Fruit fly (Drosophila melanogaster) whole organism, adult: ENCODE measurements around the gene CG11586.
A peak's percentile ranks its signal among the peaks of the same experiment; 100 is the strongest.

Source experiments
- CG11617 ChIP-seq: fragments of 200-800 bp; sonication (Bioruptor generic); optimal IDR thresholded peaks from 2 replicates; lab custom pipeline; 2017; ENCODE audit warnings: mild to moderate bottlenecking, missing biosample characterization, missing genetic modification reagents, missing genetic modification characterization
- CG12768 ChIP-seq: fragments of 200-800 bp; sonication (Bioruptor generic); optimal IDR thresholded peaks from 2 replicates; lab custom pipeline; 2017; ENCODE audit warnings: missing biosample characterization, missing genetic modification characterization, mild to moderate bottlenecking, moderate library complexity, missing genetic modification reagents
- CG14711 ChIP-seq: fragments of 200-800 bp; sonication (Bioruptor generic); optimal IDR thresholded peaks from 2 replicates; lab custom pipeline; 2018; ENCODE audit warnings: missing biosample characterization, mild to moderate bottlenecking, missing genetic modification characterization, moderate library complexity
- CG1620 ChIP-seq: fragments of 200-800 bp; sonication (Bioruptor generic); optimal IDR thresholded peaks from 2 replicates; lab custom pipeline; 2016; ENCODE audit warnings: missing biosample characterization, missing genetic modification characterization
- CG33017 ChIP-seq: fragments of 200-800 bp; sonication (Bioruptor generic); optimal IDR thresholded peaks from 2 replicates; lab custom pipeline; 2018; ENCODE audit warnings: missing biosample characterization, mild to moderate bottlenecking, missing genetic modification characterization, moderate library complexity
- CG5204 ChIP-seq: fragments of 200-800 bp; sonication (Bioruptor generic); optimal IDR thresholded peaks from 2 replicates; lab custom pipeline; 2016; ENCODE audit warnings: missing biosample characterization, missing genetic modification characterization
- CG7045 ChIP-seq: fragments of 200-800 bp; sonication (Bioruptor generic); optimal IDR thresholded peaks from 2 replicates; lab custom pipeline; 2017; ENCODE audit warnings: missing biosample characterization, mild to moderate bottlenecking, missing genetic modification characterization
- CG7101 ChIP-seq: fragments of 200-800 bp; sonication (Bioruptor generic); optimal IDR thresholded peaks from 2 replicates; lab custom pipeline; 2018; ENCODE audit warnings: missing biosample characterization, mild to moderate bottlenecking, missing genetic modification characterization, moderate library complexity
- Clk ChIP-seq: fragments of 200-800 bp; sonication (Bioruptor generic); optimal IDR thresholded peaks from 2 replicates; lab custom pipeline; 2017; ENCODE audit warnings: missing biosample characterization, missing genetic modification characterization
- Crg-1 ChIP-seq: fragments of 200-800 bp; sonication (Bioruptor generic); optimal IDR thresholded peaks from 2 replicates; lab custom pipeline; 2016; ENCODE audit warnings: missing biosample characterization, missing genetic modification characterization
- Hr96 ChIP-seq: fragments of 200-800 bp; sonication (Bioruptor generic); optimal IDR thresholded peaks from 2 replicates; lab custom pipeline; 2016; ENCODE audit warnings: missing biosample characterization, missing genetic modification characterization
- Mnt ChIP-seq: fragments of 200-800 bp; sonication (Bioruptor generic); optimal IDR thresholded peaks from 2 replicates; lab custom pipeline; 2016; ENCODE audit warnings: missing biosample characterization, mild to moderate bottlenecking, missing genetic modification characterization
- bab1 ChIP-seq: fragments of 200-800 bp; sonication (Bioruptor generic); optimal IDR thresholded peaks from 3 replicates; lab custom pipeline; 2019; ENCODE audit warnings: missing biosample characterization, mild to moderate bottlenecking, missing genetic modification characterization, moderate library complexity
- cic ChIP-seq: fragments of 200-800 bp; sonication (Bioruptor generic); optimal IDR thresholded peaks from 2 replicates; lab custom pipeline; 2017; ENCODE audit warnings: missing biosample characterization, mild to moderate bottlenecking, missing genetic modification characterization, moderate library complexity
- cnc ChIP-seq, 2 experiments: fragments of >200 bp; optimal IDR thresholded peaks; 2 replicates each; lab custom pipeline; 2017
- kay ChIP-seq: fragments of 200-800 bp; sonication (Bioruptor generic); peaks from one replicate; lab custom pipeline; 2016; ENCODE audit warnings: missing biosample characterization, missing genetic modification characterization, borderline replicate concordance
- ovo ChIP-seq: fragments of 200-800 bp; sonication (Bioruptor generic); optimal IDR thresholded peaks from 2 replicates; lab custom pipeline; 2016; ENCODE audit warnings: missing biosample characterization, missing genetic modification characterization
- pad ChIP-seq: fragments of 200-800 bp; sonication (Bioruptor generic); optimal IDR thresholded peaks from 3 replicates; lab custom pipeline; 2017; ENCODE audit warnings: missing biosample characterization, missing genetic modification characterization, mild to moderate bottlenecking, moderate library complexity, missing genetic modification reagents
- tj ChIP-seq: fragments of 200-800 bp; sonication (Bioruptor generic); optimal IDR thresholded peaks from 3 replicates; lab custom pipeline; 2017; ENCODE audit warnings: missing biosample characterization, mild to moderate bottlenecking, missing genetic modification characterization, moderate library complexity
- toe ChIP-seq: fragments of 200-800 bp; sonication (Bioruptor generic); optimal IDR thresholded peaks from 2 replicates; lab custom pipeline; 2016; ENCODE audit warnings: missing biosample characterization, missing genetic modification characterization

The CG11586 gene

dm6 chr3L:4239442-4240322, 22.6 kb downstream of the CG11586 start, which contains the start of gene Sqor:
Gene Sqor (plus strand): TSS chr3L:4240173.
- TF ChIP-seq Clk (peak; percentile 84), bab1 (GFP tag; lab: Kevin White, UChicago) (peak; percentile 90), Crg-1 (GFP tag; lab: Kevin White, UChicago) (peak; percentile 79), CG11617 (GFP tag; lab: Kevin White, UChicago) (peak; percentile 97), CG7045 (peak; percentile 92), tj (peak; percentile 77), ovo (GFP tag; lab: Kevin White, UChicago) (peak; percentile 77), Mnt (GFP tag; lab: Kevin White, UChicago) (peak; percentile 68), CG14711 (peak; percentile 76), CG33017 (tag; lab: Kevin White, UChicago) (peak; percentile 89), pad (GFP tag; lab: Kevin White, UChicago) (peak; percentile 82), toe (GFP tag; lab: Kevin White, UChicago) (peak; percentile 91), Hr96 (GFP tag; lab: Kevin White, UChicago) (peak; percentile 92), CG12768 (GFP tag; lab: Kevin White, UChicago) (peak; percentile 94), CG5204 (GFP tag; lab: Kevin White, UChicago) (peak; percentile 91), cnc (optimal IDR thresholded peaks at IDR 0.05; lab: Kevin White, UChicago) (no peak), CG1620 (GFP tag; lab: Kevin White, UChicago) (peak; percentile 78), CG7101 (tag; lab: Kevin White, UChicago) (peak; percentile 91), kay (GFP tag; lab: Kevin White, UChicago) (no peak), cic (GFP tag; lab: Kevin White, UChicago) (peak; percentile 71)

dm6 chr3L:4238195-4238594, 24.1 kb downstream of the CG11586 start:
- no peak for TF ChIP-seq CG1620 (GFP tag; lab: Kevin White, UChicago)
- no peak for TF ChIP-seq pad (GFP tag; lab: Kevin White, UChicago)
- no peak for TF ChIP-seq CG5204 (GFP tag; lab: Kevin White, UChicago)
- no peak for TF ChIP-seq cic (GFP tag; lab: Kevin White, UChicago)
- no peak for TF ChIP-seq ovo (GFP tag; lab: Kevin White, UChicago)
- no peak for TF ChIP-seq Mnt (GFP tag; lab: Kevin White, UChicago)
- no peak for TF ChIP-seq kay (GFP tag; lab: Kevin White, UChicago)
- no peak for TF ChIP-seq bab1 (GFP tag; lab: Kevin White, UChicago)
- TF ChIP-seq CG33017 (tag; lab: Kevin White, UChicago) = no peak
- no peak for TF ChIP-seq toe (GFP tag; lab: Kevin White, UChicago)
- TF ChIP-seq CG12768 (GFP tag; lab: Kevin White, UChicago) = no peak
- TF ChIP-seq cnc (optimal IDR thresholded peaks at IDR 0.05; lab: Kevin White, UChicago) = no peak
- no peak for TF ChIP-seq Clk
- TF ChIP-seq CG11617 (GFP tag; lab: Kevin White, UChicago) = no peak
- no peak for TF ChIP-seq tj

dm6 chr3L:4236097-4236572, 26.1 kb downstream of the CG11586 start, which contains the start of gene ImpL2:
Gene ImpL2 (minus strand): TSS chr3L:4236147.
- TF ChIP-seq CG33017 (tag; lab: Kevin White, UChicago) = no peak
- TF ChIP-seq CG5204 (GFP tag; lab: Kevin White, UChicago) = no peak
- no peak for TF ChIP-seq CG12768 (GFP tag; lab: Kevin White, UChicago)
- TF ChIP-seq cic (GFP tag; lab: Kevin White, UChicago) = no peak
- TF ChIP-seq Mnt (GFP tag; lab: Kevin White, UChicago) = no peak
- no peak for TF ChIP-seq toe (GFP tag; lab: Kevin White, UChicago)
- TF ChIP-seq CG7101 (tag; lab: Kevin White, UChicago) = no peak
- TF ChIP-seq ovo (GFP tag; lab: Kevin White, UChicago) = no peak
- no peak for TF ChIP-seq tj
- no peak for TF ChIP-seq CG7045
- TF ChIP-seq pad (GFP tag; lab: Kevin White, UChicago) = no peak
- no peak for TF ChIP-seq kay (GFP tag; lab: Kevin White, UChicago)
- no peak for TF ChIP-seq CG14711
- no peak for TF ChIP-seq Clk
- TF ChIP-seq bab1 (GFP tag; lab: Kevin White, UChicago) = no peak
- no peak for TF ChIP-seq Hr96 (GFP tag; lab: Kevin White, UChicago)
- TF ChIP-seq cnc (optimal IDR thresholded peaks at IDR 0.05; lab: Kevin White, UChicago) = no peak
- TF ChIP-seq CG11617 (GFP tag; lab: Kevin White, UChicago) = no peak

- TF ChIP-seq CG12768 (GFP tag; lab: Kevin White, UChicago) (peak; percentile 9), pad (GFP tag; lab: Kevin White, UChicago) (no peak), kay (GFP tag; lab: Kevin White, UChicago) (peak; percentile 37), tj (peak; percentile 90), cic (GFP tag; lab: Kevin White, UChicago) (peak; percentile 91)
Observed at dm6 chr3L:4233603-4234277, 28.5 kb downstream of the CG11586 start.
